Fruit fly (Drosophila melanogaster) whole organism, prepupa: ENCODE data around the gene Srx.

Experiments
- Blimp-1 ChIP-seq: fragments of 200-800 bp; sonication (Bioruptor generic); optimal IDR thresholded peaks from 3 replicates; lab custom pipeline; 2017; ENCODE audit warnings: missing biosample characterization, missing genetic modification characterization, mild to moderate bottlenecking, moderate library complexity, missing genetic modification reagents
- CG10669 ChIP-seq: fragments of 200-800 bp; sonication (Bioruptor generic); optimal IDR thresholded peaks from 3 replicates; lab custom pipeline; 2018; ENCODE audit warnings: missing biosample characterization, mild to moderate bottlenecking, missing genetic modification characterization, moderate library complexity
- CG15336 ChIP-seq: fragments of 200-800 bp; sonication (Bioruptor generic); IDR thresholded peaks from 2 replicates; pipeline ENCODE4 v1.3.6; 2022; ENCODE audit warnings: missing biosample characterization, missing genetic modification characterization
- CG1621 ChIP-seq: fragments of 200-800 bp; sonication (Bioruptor generic); optimal IDR thresholded peaks from 3 replicates; lab custom pipeline; 2018; ENCODE audit warnings: missing biosample characterization, mild to moderate bottlenecking, missing genetic modification characterization
- CG16779 ChIP-seq: fragments of 200-800 bp; sonication (Bioruptor generic); optimal IDR thresholded peaks from 3 replicates; lab custom pipeline; 2017; ENCODE audit warnings: missing biosample characterization, mild to moderate bottlenecking, missing genetic modification characterization
- CG3032 ChIP-seq: fragments of 200-800 bp; optimal IDR thresholded peaks from 2 replicates; lab custom pipeline; 2019; ENCODE audit warnings: missing biosample characterization, mild to moderate bottlenecking, missing genetic modification characterization, moderate library complexity
- CG32006 ChIP-seq: fragments of 200-800 bp; sonication (Bioruptor generic); optimal IDR thresholded peaks from 3 replicates; lab custom pipeline; 2017; ENCODE audit warnings: missing biosample characterization, mild to moderate bottlenecking, missing genetic modification characterization
- CG3919 ChIP-seq: fragments of 200-800 bp; sonication (Bioruptor generic); optimal IDR thresholded peaks from 3 replicates; lab custom pipeline; 2016; ENCODE audit warnings: missing biosample characterization, missing genetic modification characterization
- CG4318 ChIP-seq: fragments of 200-800 bp; sonication (Bioruptor generic); optimal IDR thresholded peaks from 3 replicates; lab custom pipeline; 2017; ENCODE audit warnings: missing biosample characterization, mild to moderate bottlenecking, missing genetic modification characterization
- CG6163 ChIP-seq: fragments of 200-800 bp; sonication (Bioruptor generic); IDR thresholded peaks from 3 replicates; pipeline ENCODE4 v1.3.6; 2022; ENCODE audit warnings: missing biosample characterization, missing genetic modification characterization
- CG6276 ChIP-seq: fragments of 200-800 bp; sonication (Bioruptor generic); optimal IDR thresholded peaks from 2 replicates; lab custom pipeline; 2017; ENCODE audit warnings: missing biosample characterization, mild to moderate bottlenecking, missing genetic modification characterization
- CG6792 ChIP-seq: fragments of 200-800 bp; sonication (Bioruptor generic); optimal IDR thresholded peaks from 3 replicates; lab custom pipeline; 2016; ENCODE audit warnings: missing biosample characterization, missing genetic modification characterization
- CG6808 ChIP-seq: fragments of 200-800 bp; sonication (Bioruptor generic); optimal IDR thresholded peaks from 3 replicates; lab custom pipeline; 2017; ENCODE audit warnings: missing biosample characterization, missing genetic modification characterization, mild to moderate bottlenecking, moderate library complexity, missing genetic modification reagents
- CG6854 ChIP-seq: fragments of 200-800 bp; sonication (Bioruptor generic); optimal IDR thresholded peaks from 2 replicates; lab custom pipeline; 2017; ENCODE audit warnings: missing biosample characterization, mild to moderate bottlenecking, missing genetic modification characterization
- CG7368 ChIP-seq: fragments of 200-800 bp; sonication (Bioruptor generic); optimal IDR thresholded peaks from 3 replicates; lab custom pipeline; 2016; ENCODE audit warnings: missing biosample characterization, missing genetic modification characterization
- CG8632 ChIP-seq: fragments of 200-800 bp; sonication (Bioruptor generic); optimal IDR thresholded peaks from 3 replicates; lab custom pipeline; 2016; ENCODE audit warnings: missing biosample characterization, missing genetic modification characterization
- CG9139 ChIP-seq: fragments of 200-800 bp; sonication (Bioruptor generic); optimal IDR thresholded peaks from 3 replicates; lab custom pipeline; 2017; ENCODE audit warnings: missing biosample characterization, mild to moderate bottlenecking, missing genetic modification characterization
- Eip78C ChIP-seq: fragments of 200-800 bp; sonication (Bioruptor generic); peaks from one replicate; lab custom pipeline; 2016; ENCODE audit warnings: missing biosample characterization, missing genetic modification characterization
- Eip93F ChIP-seq: fragments of 200-800 bp; sonication (Bioruptor generic); optimal IDR thresholded peaks from 2 replicates; lab custom pipeline; 2016; ENCODE audit warnings: missing biosample characterization, mild to moderate bottlenecking, missing genetic modification characterization
- Ets21C ChIP-seq: fragments of 200-800 bp; sonication (Bioruptor generic); optimal IDR thresholded peaks from 3 replicates; lab custom pipeline; 2016; ENCODE audit warnings: missing biosample characterization, missing genetic modification characterization
- Ets96B ChIP-seq: fragments of 200-800 bp; optimal IDR thresholded peaks from 2 replicates; lab custom pipeline; 2019; ENCODE audit warnings: missing biosample characterization, mild to moderate bottlenecking, missing genetic modification characterization, moderate library complexity
- Lpt ChIP-seq: fragments of 200-800 bp; sonication (Bioruptor generic); optimal IDR thresholded peaks from 3 replicates; lab custom pipeline; 2016; ENCODE audit warnings: missing biosample characterization, missing genetic modification characterization
- Met ChIP-seq: fragments of 200-800 bp; sonication (Bioruptor generic); optimal IDR thresholded peaks from 3 replicates; lab custom pipeline; 2016; ENCODE audit warnings: missing biosample characterization, missing genetic modification characterization
- OdsH ChIP-seq: fragments of 200-800 bp; sonication (Bioruptor generic); optimal IDR thresholded peaks from 3 replicates; lab custom pipeline; 2016; ENCODE audit warnings: missing biosample characterization, missing genetic modification characterization
- Smox ChIP-seq: fragments of 200-800 bp; sonication (Bioruptor generic); optimal IDR thresholded peaks from 3 replicates; lab custom pipeline; 2016; ENCODE audit warnings: missing biosample characterization, missing genetic modification characterization
- Sox102F ChIP-seq: fragments of 200-800 bp; sonication (Bioruptor generic); optimal IDR thresholded peaks from 2 replicates; lab custom pipeline; 2016; ENCODE audit warnings: missing biosample characterization, mild to moderate bottlenecking, missing genetic modification characterization
- Sox14 ChIP-seq: fragments of 200-800 bp; sonication (Bioruptor generic); optimal IDR thresholded peaks from 3 replicates; lab custom pipeline; 2016; ENCODE audit warnings: missing biosample characterization, missing genetic modification characterization
- Sox15 ChIP-seq: fragments of 200-800 bp; sonication (Bioruptor generic); optimal IDR thresholded peaks from 3 replicates; lab custom pipeline; 2016; ENCODE audit warnings: missing biosample characterization, missing genetic modification characterization
- achi ChIP-seq: fragments of 200-800 bp; sonication (Bioruptor generic); optimal IDR thresholded peaks from 3 replicates; lab custom pipeline; 2016; ENCODE audit warnings: missing biosample characterization, missing genetic modification characterization
- cyc ChIP-seq: fragments of 200-800 bp; sonication (Bioruptor generic); optimal IDR thresholded peaks from 3 replicates; lab custom pipeline; 2016; ENCODE audit warnings: missing biosample characterization, missing genetic modification characterization
- dac ChIP-seq: fragments of 200-800 bp; sonication (Bioruptor generic); optimal IDR thresholded peaks from 2 replicates; lab custom pipeline; 2017; ENCODE audit warnings: missing biosample characterization, mild to moderate bottlenecking, missing genetic modification characterization
- dsx ChIP-seq: fragments of 200-800 bp; optimal IDR thresholded peaks from 3 replicates; lab custom pipeline; 2019; ENCODE audit warnings: missing biosample characterization, mild to moderate bottlenecking, missing genetic modification characterization, moderate library complexity; ENCODE audit not compliant: poor library complexity, severe bottlenecking
- eg ChIP-seq: fragments of 200-800 bp; sonication (Bioruptor generic); IDR thresholded peaks from 3 replicates; pipeline ENCODE4 v1.3.6; 2022; ENCODE audit warnings: missing biosample characterization, missing genetic modification characterization
- esn ChIP-seq: fragments of 200-800 bp; sonication (Bioruptor generic); optimal IDR thresholded peaks from 2 replicates; lab custom pipeline; 2016; ENCODE audit warnings: missing biosample characterization, mild to moderate bottlenecking, missing genetic modification characterization, moderate library complexity
- fd59A ChIP-seq: fragments of 200-800 bp; sonication (Bioruptor generic); optimal IDR thresholded peaks from 2 replicates; lab custom pipeline; 2017; ENCODE audit warnings: missing biosample characterization, mild to moderate bottlenecking, missing genetic modification characterization, missing genetic modification reagents
- fkh ChIP-seq: fragments of 200-800 bp; sonication (Bioruptor generic); optimal IDR thresholded peaks from 3 replicates; lab custom pipeline; 2017; ENCODE audit warnings: missing biosample characterization, mild to moderate bottlenecking, missing genetic modification characterization, moderate library complexity
- net ChIP-seq: fragments of 200-800 bp; sonication (Bioruptor generic); optimal IDR thresholded peaks from 3 replicates; lab custom pipeline; 2016; ENCODE audit warnings: missing biosample characterization, missing genetic modification characterization
- salr ChIP-seq, 2 experiments: fragments of 200-800 bp; sonication (Bioruptor generic); optimal IDR thresholded peaks; 3 replicates each; lab custom pipeline; 2016 to 2018; ENCODE audit warnings: missing biosample characterization in 2 of 2, missing genetic modification characterization in 2 of 2, mild to moderate bottlenecking in 1 of 2
- spab ChIP-seq: fragments of 200-800 bp; sonication (Bioruptor generic); optimal IDR thresholded peaks from 2 replicates; lab custom pipeline; 2017; ENCODE audit warnings: missing biosample characterization, mild to moderate bottlenecking, missing genetic modification characterization, missing genetic modification reagents
- svp ChIP-seq: fragments of 200-800 bp; sonication (Bioruptor generic); peaks from one replicate; lab custom pipeline; 2016; ENCODE audit warnings: missing biosample characterization, missing genetic modification characterization
- topi ChIP-seq: fragments of 200-800 bp; sonication (Bioruptor generic); optimal IDR thresholded peaks from 3 replicates; lab custom pipeline; 2016; ENCODE audit warnings: missing biosample characterization, missing genetic modification characterization
- vri ChIP-seq: fragments of 200-800 bp; sonication (Bioruptor generic); optimal IDR thresholded peaks from 3 replicates; lab custom pipeline; 2016; ENCODE audit warnings: missing biosample characterization, mild to moderate bottlenecking, missing genetic modification characterization

Gene Srx

dm6 chrX:17884567-17884966 is 27.8 kb downstream of the Srx start (continued):
- TF ChIP-seq Eip93F (GFP tag; lab: Kevin White, UChicago), result no peak
- TF ChIP-seq, all 60 proteins: peak for 0

DNA sequence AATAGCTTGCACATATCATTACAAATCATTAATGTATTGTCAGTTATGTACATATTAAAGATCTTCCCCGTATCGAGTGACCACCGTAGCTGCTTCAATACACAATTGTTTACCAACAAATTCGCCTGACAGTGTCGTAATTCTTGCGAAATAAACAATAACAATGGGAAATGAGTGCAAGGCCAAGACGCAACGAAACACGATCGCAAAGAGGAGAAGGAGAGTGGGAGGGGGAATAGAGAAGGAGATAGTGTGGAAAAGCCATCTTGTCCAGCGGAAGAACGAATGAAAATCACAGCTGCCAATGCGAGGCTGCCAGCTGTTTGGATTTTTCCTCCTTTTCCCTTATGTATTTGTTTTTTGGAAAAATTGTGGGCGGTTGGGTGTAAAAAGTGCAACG is 28.5 kb downstream of the Srx start:
- TF ChIP-seq Sox102F (no peak), cyc (GFP tag; lab: Kevin White, UChicago) (no peak), Eip78C (no peak), CG9139 (GFP tag; lab: Kevin White, UChicago) (no peak), Eip93F (GFP tag; lab: Kevin White, UChicago) (no peak), CG7368 (GFP tag; lab: Kevin White, UChicago) (no peak), CG15336 (no peak), svp (GFP tag; lab: Kevin White, UChicago) (peak; percentile 50), dsx (GFP tag; lab: Kevin White, UChicago) (no peak), vri (GFP tag; lab: Kevin White, UChicago) (peak; percentile 21), OdsH (GFP tag; lab: Kevin White, UChicago) (no peak), topi (GFP tag; lab: Kevin White, UChicago) (no peak), CG6792 (GFP tag; lab: Kevin White, UChicago) (no peak), net (no peak), CG6854 (no peak)

dm6 chrX:17886107-17886448 is 29.3 kb downstream of the Srx start:
- no peak for TF ChIP-seq CG8632 (GFP tag; lab: Kevin White, UChicago)
- TF ChIP-seq CG3919 (GFP tag; lab: Kevin White, UChicago), result no peak
- no peak for TF ChIP-seq esn (GFP tag; lab: Kevin White, UChicago)
- TF ChIP-seq spab (GFP tag; lab: Kevin White, UChicago), result no peak
- TF ChIP-seq achi (GFP tag; lab: Kevin White, UChicago), result no peak

DNA sequence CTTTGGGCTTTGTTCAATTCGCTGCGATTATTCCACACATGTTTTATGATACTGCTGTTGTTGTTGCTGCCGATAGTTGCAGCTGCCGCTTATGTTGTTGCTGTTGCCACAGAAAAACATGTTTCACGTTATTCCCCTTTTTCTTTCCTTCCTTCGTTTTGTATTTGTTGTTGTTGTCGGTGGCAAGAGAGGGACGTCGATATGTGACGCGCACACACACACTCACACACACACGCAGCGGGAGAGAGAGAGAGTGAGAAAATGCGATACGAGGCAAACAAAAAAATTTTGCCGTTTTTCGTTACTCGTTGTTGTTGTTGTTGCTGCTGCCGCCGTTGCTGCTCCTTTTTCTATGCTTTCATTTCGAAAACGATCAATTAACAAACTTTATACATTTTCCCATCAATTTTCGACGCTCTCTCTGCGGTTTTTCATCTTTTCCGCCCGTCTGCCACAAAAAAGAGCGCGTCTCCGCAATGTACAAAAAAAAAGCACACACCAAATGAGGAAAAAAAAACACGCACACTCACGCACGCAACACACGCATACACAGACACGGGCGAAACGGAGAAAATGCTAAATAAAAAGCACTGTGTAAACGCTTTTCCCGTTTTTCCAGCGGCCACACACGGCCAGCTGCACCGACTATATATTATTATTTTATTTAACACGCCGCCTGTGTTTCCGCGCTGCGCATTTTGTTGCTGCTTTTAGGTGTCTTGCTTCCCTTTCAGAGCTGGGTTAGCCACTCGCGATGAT is 29.9 kb downstream of the Srx start:
- TF ChIP-seq CG3919 (GFP tag; lab: Kevin White, UChicago) (peak; percentile 15), CG7368 (GFP tag; lab: Kevin White, UChicago) (peak; percentile 12), fkh (GFP tag; lab: Kevin White, UChicago) (no peak), Lpt (peak; percentile 73), salr (GFP tag; optimal IDR thresholded peaks at IDR 0.05; lab: Kevin White, UChicago) (peak in 1 of 2 experiments; percentile 85), net (peak; percentile 69), Sox14 (peak; percentile 30), dsx (GFP tag; lab: Kevin White, UChicago) (peak; percentile 64), Sox15 (GFP tag; lab: Kevin White, UChicago) (no peak), eg (GFP tag; lab: Robert Waterston, UW) (peak; percentile 53), CG3032 (tag; lab: Kevin White, UChicago) (peak; percentile 68), topi (GFP tag; lab: Kevin White, UChicago) (peak; percentile 2), Ets21C (no peak), CG6808 (GFP tag; lab: Kevin White, UChicago) (peak; percentile 89), Eip78C (peak; percentile 80), Blimp-1 (no peak), fd59A (GFP tag; lab: Kevin White, UChicago) (peak; percentile 44), Smox (GFP tag; lab: Kevin White, UChicago) (no peak), svp (GFP tag; lab: Kevin White, UChicago) (no peak), CG9139 (GFP tag; lab: Kevin White, UChicago) (peak; percentile 77), CG6163 (GFP tag; lab: Robert Waterston, UW) (peak; percentile 66), Ets96B (tag; lab: Kevin White, UChicago) (peak; percentile 72), CG15336 (peak; percentile 65), OdsH (GFP tag; lab: Kevin White, UChicago) (no peak), dac (GFP tag; lab: Kevin White, UChicago) (peak; percentile 56), Sox102F (peak; percentile 35), CG1621 (tag; lab: Kevin White, UChicago) (peak; percentile 61), vri (GFP tag; lab: Kevin White, UChicago) (peak; percentile 20), CG10669 (GFP tag; lab: Kevin White, UChicago) (peak; percentile 48), CG16779 (tag; lab: Kevin White, UChicago) (peak; percentile 75), CG4318 (GFP tag; lab: Kevin White, UChicago) (no peak), CG32006 (GFP tag; lab: Kevin White, UChicago) (peak; percentile 70), Eip93F (GFP tag; lab: Kevin White, UChicago) (peak; percentile 16), CG6276 (GFP tag; lab: Kevin White, UChicago) (peak; percentile 88), Met (GFP tag; lab: Kevin White, UChicago) (peak; percentile 36), esn (GFP tag; lab: Kevin White, UChicago) (no peak)
